Worm (Caenorhabditis elegans): ENCODE measurements around the gene mlc-4.

ce11 chrIII:3355791-3356190 lies 37.8 kb downstream of the mlc-4 start:
- TF ChIP-seq ama-1 (optimal IDR thresholded peaks at IDR 0.05): no peak
- no peak for TF ChIP-seq tbx-37 (GFP tag; conservative IDR thresholded peaks at IDR 0.05)
- TF ChIP-seq scrt-1 (GFP tag; IDR thresholded peaks at IDR 0.05): no peak
- no peak for TF ChIP-seq tbx-11 (GFP tag; IDR thresholded peaks at IDR 0.05)
- no peak for TF ChIP-seq flt-1 (GFP tag; IDR thresholded peaks at IDR 0.05)
- TF ChIP-seq hmbx-1 (tag; optimal IDR thresholded peaks at IDR 0.05): no peak
- TF ChIP-seq aly-1 (tag; optimal IDR thresholded peaks at IDR 0.05): no peak
- no peak for TF ChIP-seq sea-1 (GFP tag; conservative IDR thresholded peaks at IDR 0.05)
- no peak for TF ChIP-seq B0310.2 (tag; optimal IDR thresholded peaks at IDR 0.05)
- no peak for TF ChIP-seq ceh-36 (tag; optimal IDR thresholded peaks at IDR 0.05)
- TF ChIP-seq F13C5.2 (tag; optimal IDR thresholded peaks at IDR 0.05): no peak

Measured in whole organism, early embryonic.